Fruit fly (Drosophila melanogaster) whole organism, prepupa: ENCODE results near the gene CG4793.

Experiments used
- CG10631 ChIP-seq: fragments of 200-800 bp; sonication (Bioruptor generic); optimal IDR thresholded peaks from 2 replicates; lab custom pipeline; 2016; ENCODE audit warnings: missing biosample characterization, missing genetic modification characterization
- CG1621 ChIP-seq: fragments of 200-800 bp; sonication (Bioruptor generic); optimal IDR thresholded peaks from 3 replicates; lab custom pipeline; 2018; ENCODE audit warnings: missing biosample characterization, mild to moderate bottlenecking, missing genetic modification characterization
- CG3032 ChIP-seq: fragments of 200-800 bp; optimal IDR thresholded peaks from 2 replicates; lab custom pipeline; 2019; ENCODE audit warnings: missing biosample characterization, mild to moderate bottlenecking, missing genetic modification characterization, moderate library complexity
- CG32006 ChIP-seq: fragments of 200-800 bp; sonication (Bioruptor generic); optimal IDR thresholded peaks from 3 replicates; lab custom pipeline; 2017; ENCODE audit warnings: missing biosample characterization, mild to moderate bottlenecking, missing genetic modification characterization
- CG3919 ChIP-seq: fragments of 200-800 bp; sonication (Bioruptor generic); optimal IDR thresholded peaks from 3 replicates; lab custom pipeline; 2016; ENCODE audit warnings: missing biosample characterization, missing genetic modification characterization
- CG4318 ChIP-seq: fragments of 200-800 bp; sonication (Bioruptor generic); optimal IDR thresholded peaks from 3 replicates; lab custom pipeline; 2017; ENCODE audit warnings: missing biosample characterization, mild to moderate bottlenecking, missing genetic modification characterization
- CG6792 ChIP-seq: fragments of 200-800 bp; sonication (Bioruptor generic); optimal IDR thresholded peaks from 3 replicates; lab custom pipeline; 2016; ENCODE audit warnings: missing biosample characterization, missing genetic modification characterization
- CG6808 ChIP-seq: fragments of 200-800 bp; sonication (Bioruptor generic); optimal IDR thresholded peaks from 3 replicates; lab custom pipeline; 2017; ENCODE audit warnings: missing biosample characterization, missing genetic modification characterization, mild to moderate bottlenecking, moderate library complexity, missing genetic modification reagents
- CG8119 ChIP-seq: fragments of 200-800 bp; sonication (Bioruptor generic); IDR thresholded peaks from 3 replicates; pipeline ENCODE4 v1.3.6; 2022; ENCODE audit warnings: missing biosample characterization, missing genetic modification characterization
- Eip75B ChIP-seq: fragments of 200-800 bp; sonication (Bioruptor generic); optimal IDR thresholded peaks from 3 replicates; lab custom pipeline; 2016; ENCODE audit warnings: missing biosample characterization, missing genetic modification characterization
- Eip78C ChIP-seq: fragments of 200-800 bp; sonication (Bioruptor generic); peaks from one replicate; lab custom pipeline; 2016; ENCODE audit warnings: missing biosample characterization, missing genetic modification characterization
- Ets21C ChIP-seq: fragments of 200-800 bp; sonication (Bioruptor generic); optimal IDR thresholded peaks from 3 replicates; lab custom pipeline; 2016; ENCODE audit warnings: missing biosample characterization, missing genetic modification characterization
- Ets96B ChIP-seq: fragments of 200-800 bp; optimal IDR thresholded peaks from 2 replicates; lab custom pipeline; 2019; ENCODE audit warnings: missing biosample characterization, mild to moderate bottlenecking, missing genetic modification characterization, moderate library complexity
- Hr38 ChIP-seq: sonication (Bioruptor generic); optimal IDR thresholded peaks from 2 replicates; lab custom pipeline; 2016; ENCODE audit warnings: missing biosample characterization, missing genetic modification characterization
- Hr39 ChIP-seq: fragments of 200-800 bp; sonication (Bioruptor generic); optimal IDR thresholded peaks from 2 replicates; lab custom pipeline; 2016; ENCODE audit warnings: missing biosample characterization, missing genetic modification characterization
- Lpt ChIP-seq: fragments of 200-800 bp; sonication (Bioruptor generic); optimal IDR thresholded peaks from 3 replicates; lab custom pipeline; 2016; ENCODE audit warnings: missing biosample characterization, missing genetic modification characterization
- Met ChIP-seq: fragments of 200-800 bp; sonication (Bioruptor generic); optimal IDR thresholded peaks from 3 replicates; lab custom pipeline; 2016; ENCODE audit warnings: missing biosample characterization, missing genetic modification characterization
- Smox ChIP-seq: fragments of 200-800 bp; sonication (Bioruptor generic); optimal IDR thresholded peaks from 3 replicates; lab custom pipeline; 2016; ENCODE audit warnings: missing biosample characterization, missing genetic modification characterization
- Sox102F ChIP-seq: fragments of 200-800 bp; sonication (Bioruptor generic); optimal IDR thresholded peaks from 2 replicates; lab custom pipeline; 2016; ENCODE audit warnings: missing biosample characterization, mild to moderate bottlenecking, missing genetic modification characterization
- Sox14 ChIP-seq: fragments of 200-800 bp; sonication (Bioruptor generic); optimal IDR thresholded peaks from 3 replicates; lab custom pipeline; 2016; ENCODE audit warnings: missing biosample characterization, missing genetic modification characterization
- Sox15 ChIP-seq: fragments of 200-800 bp; sonication (Bioruptor generic); optimal IDR thresholded peaks from 3 replicates; lab custom pipeline; 2016; ENCODE audit warnings: missing biosample characterization, missing genetic modification characterization
- cyc ChIP-seq: fragments of 200-800 bp; sonication (Bioruptor generic); optimal IDR thresholded peaks from 3 replicates; lab custom pipeline; 2016; ENCODE audit warnings: missing biosample characterization, missing genetic modification characterization
- dsx ChIP-seq: fragments of 200-800 bp; optimal IDR thresholded peaks from 3 replicates; lab custom pipeline; 2019; ENCODE audit warnings: missing biosample characterization, mild to moderate bottlenecking, missing genetic modification characterization, moderate library complexity; ENCODE audit not compliant: poor library complexity, severe bottlenecking
- eg ChIP-seq: fragments of 200-800 bp; sonication (Bioruptor generic); IDR thresholded peaks from 3 replicates; pipeline ENCODE4 v1.3.6; 2022; ENCODE audit warnings: missing biosample characterization, missing genetic modification characterization
- fd59A ChIP-seq: fragments of 200-800 bp; sonication (Bioruptor generic); optimal IDR thresholded peaks from 2 replicates; lab custom pipeline; 2017; ENCODE audit warnings: missing biosample characterization, mild to moderate bottlenecking, missing genetic modification characterization, missing genetic modification reagents
- fkh ChIP-seq: fragments of 200-800 bp; sonication (Bioruptor generic); optimal IDR thresholded peaks from 3 replicates; lab custom pipeline; 2017; ENCODE audit warnings: missing biosample characterization, mild to moderate bottlenecking, missing genetic modification characterization, moderate library complexity
- lz ChIP-seq: fragments of 200-800 bp; sonication (Bioruptor generic); optimal IDR thresholded peaks from 3 replicates; lab custom pipeline; 2016; ENCODE audit warnings: missing biosample characterization, missing genetic modification characterization
- net ChIP-seq: fragments of 200-800 bp; sonication (Bioruptor generic); optimal IDR thresholded peaks from 3 replicates; lab custom pipeline; 2016; ENCODE audit warnings: missing biosample characterization, missing genetic modification characterization
- pdm3 ChIP-seq: fragments of 200-800 bp; sonication (Bioruptor generic); optimal IDR thresholded peaks from 3 replicates; lab custom pipeline; 2016; ENCODE audit warnings: missing biosample characterization, missing genetic modification characterization
- spab ChIP-seq: fragments of 200-800 bp; sonication (Bioruptor generic); optimal IDR thresholded peaks from 2 replicates; lab custom pipeline; 2017; ENCODE audit warnings: missing biosample characterization, mild to moderate bottlenecking, missing genetic modification characterization, missing genetic modification reagents
- ss ChIP-seq, 2 experiments: fragments of 200-800 bp; sonication (Bioruptor generic); optimal IDR thresholded peaks; 2 replicates in 1 of 2; 3 replicates in 1 of 2; lab custom pipeline; 2017 to 2018; ENCODE audit warnings: mild to moderate bottlenecking in 2 of 2, missing biosample characterization in 2 of 2, missing genetic modification characterization in 2 of 2, moderate library complexity in 1 of 2
- svp ChIP-seq: fragments of 200-800 bp; sonication (Bioruptor generic); peaks from one replicate; lab custom pipeline; 2016; ENCODE audit warnings: missing biosample characterization, missing genetic modification characterization

CG4793 gene

DNA sequence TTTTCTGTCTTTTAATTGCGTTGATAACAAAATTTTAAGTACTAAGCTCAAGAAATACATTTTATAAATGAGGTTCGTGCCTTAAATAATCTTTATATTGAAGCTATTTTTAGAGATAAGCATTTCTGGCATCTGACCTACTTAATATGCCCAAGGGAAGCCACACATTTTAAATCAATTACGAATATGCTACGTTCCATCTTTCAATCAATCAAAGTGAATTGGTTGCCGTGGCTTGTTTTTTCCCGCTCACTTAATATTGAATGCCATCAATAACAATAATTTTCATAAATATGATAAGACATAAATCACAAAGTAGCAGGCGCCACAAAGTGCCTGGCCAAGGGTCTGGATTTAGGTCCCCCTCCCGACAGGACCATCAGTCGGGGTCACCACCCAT, 12.9 kb downstream of the CG4793 start:
- TF ChIP-seq svp (peak; percentile 92), CG3919 (GFP tag; lab: Kevin White, UChicago) (no peak)

DNA sequence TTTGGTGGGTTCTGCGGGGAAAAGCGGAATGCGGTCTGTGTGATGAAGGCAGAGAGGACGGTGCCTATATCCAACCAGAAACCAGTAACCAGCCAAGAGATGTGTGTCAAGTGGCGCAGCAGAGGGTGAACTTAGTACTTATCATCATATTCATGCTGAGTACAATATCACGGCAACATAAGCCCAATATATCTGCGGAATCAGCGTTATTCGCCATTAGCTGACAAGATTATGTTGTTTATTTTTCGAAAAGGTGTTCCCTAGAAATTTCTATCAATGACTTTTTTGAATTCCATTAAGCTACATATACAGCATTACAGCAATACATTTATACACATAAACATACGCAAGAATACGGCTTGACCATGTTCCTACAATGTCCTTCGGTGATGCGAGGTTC, 17.9 kb downstream of the CG4793 start, which contains the start of gene CG12448:
CG12448 (plus strand) TSS at position 301 of the 400 bp plus-strand sequence.
- no peak for TF ChIP-seq svp
- no peak for TF ChIP-seq CG4318 (GFP tag; lab: Kevin White, UChicago)
- TF ChIP-seq lz, result no peak
- TF ChIP-seq CG32006 (GFP tag; lab: Kevin White, UChicago), result no peak
- no peak for TF ChIP-seq Ets96B (tag; lab: Kevin White, UChicago)
- no peak for TF ChIP-seq Met (GFP tag; lab: Kevin White, UChicago)
- no peak for TF ChIP-seq Smox
- no peak for TF ChIP-seq Sox15 (GFP tag; lab: Kevin White, UChicago)
- TF ChIP-seq CG8119 (GFP tag; lab: Robert Waterston, UW), result no peak
- TF ChIP-seq Sox102F (GFP tag; lab: Kevin White, UChicago), result no peak
- no peak for TF ChIP-seq pdm3
- TF ChIP-seq net (GFP tag; lab: Kevin White, UChicago), result no peak
- no peak for TF ChIP-seq CG6792
- no peak for TF ChIP-seq Hr39 (GFP tag; lab: Kevin White, UChicago)
- no peak for TF ChIP-seq dsx (GFP tag; lab: Kevin White, UChicago)

DNA sequence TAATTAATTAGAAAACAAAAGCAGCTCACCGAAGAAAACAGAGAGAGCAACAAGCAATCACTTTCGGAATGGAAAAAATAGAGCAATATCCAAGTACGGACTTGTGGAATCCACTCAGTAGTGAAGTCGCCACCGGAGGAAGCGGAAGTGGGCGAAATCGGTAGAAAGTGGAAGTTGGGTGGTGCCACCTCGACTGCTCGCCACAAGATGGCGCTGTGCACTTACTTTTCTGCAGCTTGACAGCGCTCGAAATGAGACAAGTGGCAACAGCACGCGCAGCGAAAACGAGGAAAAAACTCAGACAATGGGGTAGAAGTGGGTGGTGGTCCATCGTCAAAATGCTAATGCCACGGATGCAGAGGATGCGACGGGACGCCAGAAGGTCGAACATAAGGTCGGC, 26.3 kb downstream of the CG4793 start:
- TF ChIP-seq fd59A (GFP tag; lab: Kevin White, UChicago) (no peak), lz (no peak)

DNA sequence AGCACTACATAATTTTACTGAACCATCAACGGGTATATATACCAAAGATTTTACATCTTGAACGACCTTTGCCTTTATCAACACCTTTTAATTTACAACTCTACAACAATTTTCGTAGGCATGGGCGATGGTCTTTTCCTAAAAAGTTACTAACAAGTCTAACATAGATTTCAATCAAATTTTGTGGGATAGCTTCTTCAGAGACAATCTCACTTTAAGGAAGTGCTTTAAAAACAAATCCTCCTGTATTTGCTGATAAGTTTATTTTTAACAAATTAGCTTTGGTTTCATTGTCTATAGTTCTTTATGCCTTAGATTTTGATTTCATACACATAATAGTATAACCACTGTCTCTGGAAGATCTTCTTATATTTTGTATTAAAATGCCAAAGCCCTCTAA, 34.4 kb downstream of the CG4793 start, which contains the start of gene CG18063:
CG18063 (plus strand) TSS at position 301 of the 400 bp plus-strand sequence.
- TF ChIP-seq Smox (no peak), lz (no peak), Lpt (GFP tag; lab: Kevin White, UChicago) (no peak), fd59A (GFP tag; lab: Kevin White, UChicago) (no peak), eg (no peak), spab (GFP tag; lab: Kevin White, UChicago) (no peak), CG4318 (GFP tag; lab: Kevin White, UChicago) (no peak), CG8119 (GFP tag; lab: Robert Waterston, UW) (no peak), fkh (no peak), CG32006 (GFP tag; lab: Kevin White, UChicago) (no peak)

DNA sequence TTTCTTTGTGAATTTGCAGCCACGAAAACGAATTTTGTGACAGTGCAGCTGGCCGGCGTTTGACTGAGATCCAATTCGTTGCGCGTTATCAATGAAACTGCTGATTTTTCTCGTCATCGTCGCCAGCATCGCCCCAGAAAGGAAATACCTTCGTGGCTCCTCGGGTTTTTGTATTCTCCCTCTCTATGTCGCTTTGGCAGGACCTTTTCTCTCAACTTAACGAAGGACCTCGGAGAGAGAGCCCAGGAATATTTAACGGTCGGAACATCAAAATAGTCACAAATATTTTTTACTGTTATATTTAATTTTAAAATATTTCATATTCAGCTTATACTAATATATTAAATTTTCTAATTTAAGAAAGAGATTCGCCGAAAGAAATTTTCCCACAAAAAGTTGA, 39.1 kb downstream of the CG4793 start, which contains the start of gene beat-Ib:
beat-Ib (minus strand) TSS at position 101 of the 400 bp plus-strand sequence.
- no peak for TF ChIP-seq fkh
- TF ChIP-seq Sox15 (GFP tag; lab: Kevin White, UChicago), result no peak
- TF ChIP-seq ss (GFP tag; optimal IDR thresholded peaks at IDR 0.05; lab: Kevin White, UChicago), result no peak
- TF ChIP-seq Sox102F (GFP tag; lab: Kevin White, UChicago), result no peak
- no peak for TF ChIP-seq Ets21C (GFP tag; lab: Kevin White, UChicago)
- no peak for TF ChIP-seq CG3032
- TF ChIP-seq Sox14 (GFP tag; lab: Kevin White, UChicago), result no peak
- no peak for TF ChIP-seq Eip75B
- no peak for TF ChIP-seq Hr39 (GFP tag; lab: Kevin White, UChicago)
- no peak for TF ChIP-seq CG6808
- TF ChIP-seq CG10631 (GFP tag; lab: Kevin White, UChicago), result no peak
- no peak for TF ChIP-seq CG1621 (tag; lab: Kevin White, UChicago)
- TF ChIP-seq cyc (GFP tag; lab: Kevin White, UChicago), result no peak
- TF ChIP-seq Eip78C (GFP tag; lab: Kevin White, UChicago), result no peak
- no peak for TF ChIP-seq Hr38 (GFP tag; lab: Kevin White, UChicago)
- no peak for TF ChIP-seq CG3919 (GFP tag; lab: Kevin White, UChicago)
- no peak for TF ChIP-seq Met (GFP tag; lab: Kevin White, UChicago)
- TF ChIP-seq spab (GFP tag; lab: Kevin White, UChicago), result no peak
- no peak for TF ChIP-seq CG8119 (GFP tag; lab: Robert Waterston, UW)
